Worm (Caenorhabditis elegans) whole organism, L3 larva: ENCODE measurements around the gene C16A11.4.

Source experiments
- R02D3.7 ChIP-seq: fragments of 150-350 bp; optimal IDR thresholded peaks from 2 replicates; lab custom pipeline; 2014; ENCODE audit warnings: missing biosample characterization, missing genetic modification characterization
- ZK546.5 ChIP-seq: sonication (generic microtip); optimal IDR thresholded peaks from 2 replicates; lab custom pipeline; 2017; ENCODE audit warnings: missing biosample characterization, missing genetic modification characterization
- aly-2 ChIP-seq: fragments of 150-350 bp; optimal IDR thresholded peaks from 2 replicates; lab custom pipeline; 2014; ENCODE audit warnings: missing biosample characterization, missing genetic modification characterization
- ceh-28 ChIP-seq: fragments of 150-350 bp; optimal IDR thresholded peaks from 2 replicates; lab custom pipeline; 2014; ENCODE audit warnings: missing biosample characterization, missing genetic modification reagents, missing genetic modification characterization
- ceh-82 ChIP-seq: fragments of 150-350 bp; optimal IDR thresholded peaks from 2 replicates; lab custom pipeline; 2014; ENCODE audit warnings: missing biosample characterization, missing genetic modification characterization
- ceh-9 ChIP-seq: sonication (generic microtip); optimal IDR thresholded peaks from 2 replicates; lab custom pipeline; 2018; ENCODE audit warnings: missing biosample characterization, missing genetic modification characterization
- daf-12 ChIP-seq: fragments of 150-350 bp; optimal IDR thresholded peaks from 2 replicates; lab custom pipeline; 2014; ENCODE audit warnings: missing biosample characterization, missing genetic modification reagents, missing genetic modification characterization
- egl-5 ChIP-seq: fragments of 150-350 bp; optimal IDR thresholded peaks from 2 replicates; lab custom pipeline; 2017; ENCODE audit warnings: missing biosample characterization, missing genetic modification reagents, missing genetic modification characterization, inconsistent platforms
- elt-1 ChIP-seq: fragments of 150-350 bp; optimal IDR thresholded peaks from 2 replicates; lab custom pipeline; 2014; ENCODE audit warnings: missing biosample characterization, missing genetic modification characterization
- elt-2 ChIP-seq: sonication (generic microtip); optimal IDR thresholded peaks from 2 replicates; lab custom pipeline; 2016; ENCODE audit warnings: missing genetic modification reagents, mild to moderate bottlenecking, missing genetic modification characterization, missing compliant biosample characterization
- elt-3 ChIP-seq, 3 experiments: fragments of 150-350 bp in 1 of 3; sonication (generic microtip) in 2 of 3; optimal IDR thresholded peaks; 2 replicates in 2 of 3; 4 replicates in 1 of 3; lab custom pipeline; 2014 to 2017; ENCODE audit warnings: missing biosample characterization in 3 of 3, missing genetic modification characterization in 3 of 3
- eor-1 ChIP-seq, 2 experiments: fragments of 150-350 bp; optimal IDR thresholded peaks; 2 replicates each; lab custom pipeline; 2014 to 2018; ENCODE audit warnings: missing biosample characterization in 2 of 2, missing genetic modification characterization in 2 of 2
- fos-1 ChIP-seq: fragments of 150-350 bp; optimal IDR thresholded peaks from 2 replicates; lab custom pipeline; 2014; ENCODE audit warnings: missing biosample characterization, missing genetic modification characterization
- hmg-11 ChIP-seq: sonication (generic microtip); optimal IDR thresholded peaks from 2 replicates; lab custom pipeline; 2016; ENCODE audit warnings: missing genetic modification characterization, missing compliant biosample characterization
- jun-1 ChIP-seq: fragments of 150-350 bp; optimal IDR thresholded peaks from 2 replicates; lab custom pipeline; 2014; ENCODE audit warnings: missing biosample characterization, missing genetic modification reagents, missing genetic modification characterization
- lin-39 ChIP-seq: fragments of 150-350 bp; optimal IDR thresholded peaks from 2 replicates; lab custom pipeline; 2018; ENCODE audit warnings: missing biosample characterization, missing genetic modification reagents, missing genetic modification characterization
- lsy-12 ChIP-seq: sonication (generic microtip); optimal IDR thresholded peaks from 2 replicates; lab custom pipeline; 2016; ENCODE audit warnings: mild to moderate bottlenecking, missing genetic modification characterization, missing compliant biosample characterization
- mdl-1 ChIP-seq: fragments of 150-350 bp; optimal IDR thresholded peaks from 2 replicates; lab custom pipeline; 2014; ENCODE audit warnings: missing biosample characterization, missing genetic modification characterization
- mml-1 ChIP-seq: fragments of 150-350 bp; sonication (generic microtip); optimal IDR thresholded peaks from 3 replicates; lab custom pipeline; 2014; ENCODE audit warnings: missing biosample characterization, missing genetic modification characterization
- nfya-1 ChIP-seq: sonication (generic microtip); optimal IDR thresholded peaks from 2 replicates; lab custom pipeline; 2017; ENCODE audit warnings: missing genetic modification characterization, mild to moderate bottlenecking, missing compliant biosample characterization, antibody characterized with exemption, moderate library complexity; ENCODE audit not compliant: insufficient read depth
- nhr-12 ChIP-seq: fragments of 150-350 bp; optimal IDR thresholded peaks from 2 replicates; lab custom pipeline; 2014; ENCODE audit warnings: missing biosample characterization, missing genetic modification characterization
- nhr-237 ChIP-seq: fragments of 150-350 bp; optimal IDR thresholded peaks from 2 replicates; lab custom pipeline; 2014; ENCODE audit warnings: missing biosample characterization, missing genetic modification characterization
- nhr-28 ChIP-seq: fragments of 150-350 bp; optimal IDR thresholded peaks from 2 replicates; lab custom pipeline; 2014; ENCODE audit warnings: missing biosample characterization, missing genetic modification characterization
- nhr-67 ChIP-seq: fragments of 150-350 bp; optimal IDR thresholded peaks from 2 replicates; lab custom pipeline; 2014; ENCODE audit warnings: missing biosample characterization, missing genetic modification characterization
- nhr-76 ChIP-seq: fragments of 150-350 bp; sonication (generic microtip); optimal IDR thresholded peaks from 5 replicates; lab custom pipeline; 2014; ENCODE audit warnings: missing biosample characterization, missing genetic modification characterization
- nhr-77 ChIP-seq: fragments of 150-350 bp; optimal IDR thresholded peaks from 2 replicates; lab custom pipeline; 2014; ENCODE audit warnings: missing biosample characterization, missing genetic modification characterization
- pha-4 ChIP-seq: fragments of 150-350 bp; optimal IDR thresholded peaks from 2 replicates; lab custom pipeline; 2014; ENCODE audit warnings: missing biosample characterization, missing genetic modification reagents, missing genetic modification characterization
- pqm-1 ChIP-seq: fragments of 150-350 bp; optimal IDR thresholded peaks from 2 replicates; lab custom pipeline; 2017; ENCODE audit warnings: missing biosample characterization, missing genetic modification characterization, inconsistent platforms
- sea-2 ChIP-seq: fragments of 150-350 bp; sonication (generic microtip); optimal IDR thresholded peaks from 4 replicates; lab custom pipeline; 2014; ENCODE audit warnings: missing biosample characterization, missing genetic modification reagents, missing genetic modification characterization
- skn-1 ChIP-seq: fragments of 150-350 bp; optimal IDR thresholded peaks from 2 replicates; lab custom pipeline; 2014; ENCODE audit warnings: missing biosample characterization, missing genetic modification characterization
- tbx-2 ChIP-seq: sonication (generic microtip); optimal IDR thresholded peaks from 2 replicates; lab custom pipeline; 2016; ENCODE audit warnings: mild to moderate bottlenecking, missing genetic modification characterization, missing compliant biosample characterization
- unc-62 ChIP-seq: fragments of 150-350 bp; sonication (generic microtip); optimal IDR thresholded peaks from 4 replicates; lab custom pipeline; 2014; ENCODE audit warnings: missing biosample characterization, missing genetic modification reagents, missing genetic modification characterization
- zag-1 ChIP-seq: fragments of 150-350 bp; optimal IDR thresholded peaks from 2 replicates; lab custom pipeline; 2014; ENCODE audit warnings: missing biosample characterization, missing genetic modification characterization
- ztf-4 ChIP-seq: fragments of 150-350 bp; optimal IDR thresholded peaks from 2 replicates; lab custom pipeline; 2014; ENCODE audit warnings: missing biosample characterization, missing genetic modification characterization

The C16A11.4 gene

ce11 chrII:4246897-4247296 is 20.1 kb downstream of the C16A11.4 start, which contains the start of gene gpa-11:
Gene gpa-11, plus strand, starts transcription at chrII:4247197.
- TF ChIP-seq ceh-82 (no peak), ZK546.5 (tag; lab: Kevin White, UChicago) (no peak), nhr-76 (tag; lab: Kevin White, UChicago) (no peak), unc-62 (GFP tag; lab: Kevin White, UChicago) (no peak), hmg-11 (tag; lab: Kevin White, UChicago) (no peak), mdl-1 (no peak), R02D3.7 (tag; lab: Kevin White, UChicago) (no peak), sea-2 (GFP tag; lab: Kevin White, UChicago) (no peak), nfya-1 (tag; lab: Kevin White, UChicago) (no peak), nhr-77 (no peak), nhr-237 (tag; lab: Kevin White, UChicago) (no peak), skn-1 (no peak), pqm-1 (tag; lab: Kevin White, UChicago) (no peak), daf-12 (tag; lab: Kevin White, UChicago) (no peak), egl-5 (tag; lab: Kevin White, UChicago) (no peak), tbx-2 (tag; lab: Kevin White, UChicago) (no peak), elt-3 (tag; optimal IDR thresholded peaks at IDR 0.05; lab: Kevin White, UChicago) (no peak), nhr-28 (tag; lab: Kevin White, UChicago) (no peak), zag-1 (no peak), mml-1 (tag; lab: Kevin White, UChicago) (no peak)
- TF ChIP-seq, all 47 proteins: peak for 0

ce11 chrII:4256541-4257001 is 29.7 kb downstream of the C16A11.4 start, which contains the start of gene C16A11.7:
Gene C16A11.7, minus strand, starts transcription at chrII:4256951.
- TF ChIP-seq nhr-76 (tag; lab: Kevin White, UChicago) (no peak), aly-2 (no peak), ceh-28 (tag; lab: Kevin White, UChicago) (peak; percentile 93), hmg-11 (tag; lab: Kevin White, UChicago) (no peak), ztf-4 (tag; lab: Kevin White, UChicago) (no peak)

DNA sequence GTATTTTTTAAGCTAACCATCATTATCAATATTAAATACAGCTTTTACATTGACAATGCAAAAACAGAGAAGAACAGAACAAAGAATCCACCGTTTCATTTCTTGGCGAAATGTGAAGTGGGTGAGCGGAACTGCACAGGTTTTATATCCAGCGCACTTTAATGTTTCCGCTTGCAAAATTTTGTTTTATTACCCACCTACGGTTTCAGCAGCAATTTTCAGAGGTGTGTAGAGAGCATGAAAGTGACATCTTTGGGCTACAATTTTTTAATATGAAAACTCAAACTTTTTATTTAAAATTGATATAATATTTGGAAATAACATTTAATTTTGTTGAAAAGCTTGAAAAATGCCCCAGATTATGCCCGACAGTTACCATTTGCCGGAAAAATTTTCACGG is 31.8 kb downstream of the C16A11.4 start, which contains the start of gene clec-135:
TSS of gene clec-135 (minus strand) at position 101 of the 400 bp plus-strand sequence.
- no peak for TF ChIP-seq zag-1
- TF ChIP-seq ceh-9 (tag; lab: Kevin White, UChicago), result no peak
- TF ChIP-seq mml-1 (tag; lab: Kevin White, UChicago), result no peak
- no peak for TF ChIP-seq elt-2 (tag; lab: Kevin White, UChicago)
- TF ChIP-seq skn-1, result no peak
- no peak for TF ChIP-seq jun-1 (tag; lab: Kevin White, UChicago)
- TF ChIP-seq nhr-12 (tag; lab: Kevin White, UChicago), result no peak
- TF ChIP-seq fos-1 (tag; lab: Kevin White, UChicago), result no peak
- no peak for TF ChIP-seq nhr-77
- no peak for TF ChIP-seq elt-1 (tag; lab: Kevin White, UChicago)
- TF ChIP-seq sea-2 (GFP tag; lab: Kevin White, UChicago), result no peak
- no peak for TF ChIP-seq eor-1 (tag; optimal IDR thresholded peaks at IDR 0.05; lab: Kevin White, UChicago)
- no peak for TF ChIP-seq pha-4 (tag; lab: Kevin White, UChicago)
- no peak for TF ChIP-seq ztf-4 (tag; lab: Kevin White, UChicago)
- no peak for TF ChIP-seq lsy-12 (tag; lab: Kevin White, UChicago)
- TF ChIP-seq nhr-67 (tag; lab: Kevin White, UChicago), result no peak
- TF ChIP-seq, all 47 proteins: peak for 0

ce11 chrII:4267711-4268110 is 40.9 kb downstream of the C16A11.4 start:
- TF ChIP-seq ceh-28 (tag; lab: Kevin White, UChicago), result no peak
- TF ChIP-seq mdl-1, result no peak
- no peak for TF ChIP-seq ceh-9 (tag; lab: Kevin White, UChicago)
- TF ChIP-seq egl-5 (tag; lab: Kevin White, UChicago), result no peak
- no peak for TF ChIP-seq aly-2
- no peak for TF ChIP-seq nhr-237 (tag; lab: Kevin White, UChicago)
- TF ChIP-seq lin-39 (tag; lab: Kevin White, UChicago), result no peak
- TF ChIP-seq ztf-4 (tag; lab: Kevin White, UChicago), result no peak
- TF ChIP-seq, all 47 proteins: peak for 0
